Worm (Caenorhabditis elegans) whole organism, L4/young adult: ENCODE measurements around the gene idpp-8.

Experiments used
- W03F9.2 ChIP-seq: fragments of 150-350 bp; optimal IDR thresholded peaks from 2 replicates; lab custom pipeline; 2014; ENCODE audit warnings: missing biosample characterization, missing genetic modification characterization
- dao-5 ChIP-seq: sonication (generic microtip); optimal IDR thresholded peaks from 2 replicates; lab custom pipeline; 2016; ENCODE audit warnings: missing genotype, missing genetic modification characterization, moderate library complexity, missing compliant biosample characterization
- him-1 ChIP-seq: sonication (generic microtip); optimal IDR thresholded peaks from 2 replicates; lab custom pipeline; 2016; ENCODE audit warnings: missing genotype, missing genetic modification reagents, missing genetic modification characterization, missing compliant biosample characterization

The idpp-8 gene

DNA sequence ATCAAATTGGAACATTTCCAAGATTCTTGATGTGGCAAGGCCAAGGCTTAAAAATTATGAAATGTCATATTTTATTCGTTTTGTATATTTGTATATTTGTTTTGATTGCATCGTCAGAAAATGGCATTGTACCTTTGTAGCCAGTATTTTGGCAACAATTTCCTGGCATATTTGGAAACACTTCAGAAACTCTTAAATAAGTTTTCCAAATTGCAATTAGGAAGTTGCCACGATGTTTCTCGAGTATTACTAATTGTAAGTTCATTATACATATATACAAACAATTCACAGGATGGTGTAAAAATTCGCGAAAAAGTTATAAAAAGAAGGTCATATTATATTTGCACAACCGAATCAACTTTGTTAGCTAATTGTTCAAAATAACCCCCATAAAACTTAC lies at the start of gene idpp-8:
TSS of gene idpp-8 (plus strand) at position 301 of the 400 bp plus-strand sequence.
- TF ChIP-seq him-1 = no peak
- TF ChIP-seq dao-5 (tag; lab: Kevin White, UChicago) = no peak

DNA sequence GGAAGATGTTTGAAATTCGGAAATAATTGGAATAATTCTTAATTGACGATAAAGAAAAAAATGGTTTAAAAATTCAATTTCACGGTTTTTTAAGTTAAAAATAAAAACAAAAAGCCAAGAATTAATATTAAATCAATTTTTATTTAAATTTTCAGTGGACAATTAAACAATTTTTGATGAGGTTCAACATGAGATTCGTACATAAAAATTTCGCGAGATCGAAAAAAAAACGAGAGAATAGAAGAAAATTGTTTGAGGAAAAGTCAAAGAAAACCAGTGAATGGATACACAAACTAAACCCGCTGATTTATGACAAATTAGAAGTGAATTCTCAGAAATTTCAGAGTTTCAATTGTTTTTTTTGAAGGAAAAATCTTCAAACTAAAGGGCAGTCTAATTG lies 45.3 kb upstream of the idpp-8 start, which contains the start of gene F54B3.2:
TSS of gene F54B3.2 (minus strand) at position 101 of the 400 bp plus-strand sequence.
- TF ChIP-seq him-1 (no peak), dao-5 (tag; lab: Kevin White, UChicago) (no peak), W03F9.2 (no peak)

- TF ChIP-seq him-1 (no peak), W03F9.2 (no peak), dao-5 (tag; lab: Kevin White, UChicago) (no peak)
Measured at ce11 chrII:10271093-10271492, 44.3 kb upstream of the idpp-8 start, which contains the start of gene F54B3.4. Gene F54B3.4, minus strand, starts transcription at chrII:10271193.

- TF ChIP-seq him-1 = no peak
- no peak for TF ChIP-seq dao-5 (tag; lab: Kevin White, UChicago)
- TF ChIP-seq W03F9.2 = no peak
Measured at ce11 chrII:10279561-10279960, 35.8 kb upstream of the idpp-8 start, which contains the start of gene ZK971.1. Gene ZK971.1, minus strand, starts transcription at chrII:10279661.

- TF ChIP-seq W03F9.2 (no peak), him-1 (no peak), dao-5 (tag; lab: Kevin White, UChicago) (no peak)
Measured at ce11 chrII:10281674-10282073, 33.7 kb upstream of the idpp-8 start.

ce11 chrII:10283145-10283544 lies 32.2 kb upstream of the idpp-8 start:
- TF ChIP-seq him-1 = no peak
- no peak for TF ChIP-seq W03F9.2
- TF ChIP-seq dao-5 (tag; lab: Kevin White, UChicago) = no peak

DNA sequence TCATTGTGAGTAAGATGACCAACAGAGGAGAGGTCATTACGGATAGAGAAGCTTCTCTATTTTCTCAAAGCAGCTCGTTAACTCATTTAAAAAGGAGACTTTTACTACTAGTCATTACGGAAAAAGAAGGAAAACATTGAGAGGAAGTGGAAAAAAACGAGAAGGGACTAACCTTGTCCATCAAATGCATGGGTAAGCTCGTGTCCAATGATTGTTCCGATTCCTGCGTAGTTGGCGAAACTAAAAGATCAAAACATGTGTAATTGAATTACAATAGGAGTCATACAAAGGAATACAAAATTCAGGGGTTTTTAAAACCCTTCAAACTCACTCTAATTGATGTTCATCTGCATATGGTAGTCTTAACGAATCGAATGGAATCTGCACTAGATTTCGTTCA lies 30.4 kb upstream of the idpp-8 start:
- TF ChIP-seq him-1 (no peak), dao-5 (tag; lab: Kevin White, UChicago) (no peak), W03F9.2 (no peak)

DNA sequence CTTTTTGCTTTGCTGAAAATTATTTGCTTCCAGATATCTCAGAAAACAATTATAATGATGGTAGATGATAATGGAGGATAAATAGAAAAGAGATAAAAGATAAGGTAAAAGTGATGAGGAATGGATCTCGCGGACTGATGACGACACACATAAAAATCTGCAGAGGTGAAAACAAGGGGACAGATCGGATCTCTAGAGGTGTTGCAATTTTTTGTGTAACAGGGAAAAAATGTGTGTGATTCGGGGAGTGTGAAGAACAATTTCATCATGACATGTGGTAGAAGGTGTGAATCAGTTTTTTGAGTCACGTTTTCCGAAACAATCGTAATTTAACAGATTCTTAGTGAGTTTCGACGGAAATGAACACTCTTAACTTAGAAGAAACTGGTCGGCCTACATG lies 26.4 kb upstream of the idpp-8 start:
- TF ChIP-seq dao-5 (tag; lab: Kevin White, UChicago) (no peak), him-1 (no peak), W03F9.2 (no peak)

DNA sequence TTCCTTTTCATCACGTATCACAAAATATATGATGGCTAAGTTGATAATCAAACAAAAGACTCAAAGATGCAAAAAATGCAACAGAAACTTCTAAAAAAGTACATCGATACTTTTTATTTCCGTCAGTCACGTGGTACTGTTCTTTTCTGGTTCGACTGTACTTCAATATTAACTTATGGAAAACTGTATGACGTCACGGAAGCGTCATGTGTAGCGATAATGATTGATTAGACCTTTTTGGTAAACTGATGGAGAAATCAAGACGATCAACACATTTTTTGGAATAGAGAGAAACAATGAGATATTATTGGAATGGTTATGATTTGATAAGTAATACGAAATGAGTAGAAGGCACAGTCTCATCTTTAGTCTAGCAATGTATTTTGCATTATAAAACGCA lies 21.1 kb upstream of the idpp-8 start:
- no peak for TF ChIP-seq dao-5 (tag; lab: Kevin White, UChicago)
- no peak for TF ChIP-seq W03F9.2
- TF ChIP-seq him-1 = no peak

DNA sequence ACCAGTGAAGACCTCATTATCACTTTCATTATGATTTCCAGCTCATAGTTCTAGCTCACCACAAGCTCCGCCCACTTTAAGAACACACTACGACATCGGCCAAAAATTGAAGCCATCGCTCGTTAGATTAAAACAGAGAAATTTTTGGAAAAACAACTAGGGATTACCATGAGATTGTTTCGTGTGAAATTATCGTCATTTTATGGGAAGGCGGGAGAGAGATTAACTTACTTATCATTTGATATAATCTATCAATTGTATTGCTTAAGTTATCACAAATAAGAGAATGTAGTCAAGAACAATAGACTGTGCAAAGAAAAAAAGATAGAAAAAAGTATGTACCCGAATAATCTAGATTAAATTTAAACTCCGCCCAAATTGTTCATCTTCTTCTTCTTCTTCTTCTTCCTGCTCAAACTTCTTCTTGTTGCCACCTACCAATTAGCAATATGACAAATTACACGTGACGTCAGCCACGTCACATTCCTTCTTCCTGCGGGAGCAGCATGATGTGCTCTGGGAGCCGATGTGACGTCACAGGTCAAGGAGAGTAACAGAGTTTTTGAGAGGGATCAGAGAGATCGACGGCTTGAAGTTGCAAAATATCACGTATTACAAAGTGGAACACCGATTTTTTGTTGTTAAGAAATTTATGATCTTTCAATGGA lies 15.1 kb upstream of the idpp-8 start, which contains the start of gene nep-26:
TSS of gene nep-26 (minus strand) at position 51 of the 668 bp plus-strand sequence.
- TF ChIP-seq dao-5 (tag; lab: Kevin White, UChicago) (no peak), W03F9.2 (no peak), him-1 (no peak)

- TF ChIP-seq W03F9.2 (peak; percentile 84), dao-5 (tag; lab: Kevin White, UChicago) (no peak), him-1 (peak; percentile 59)
Measured at ce11 chrII:10300954-10301353, 14.4 kb upstream of the idpp-8 start, which contains the start of gene mdt-22. Gene mdt-22, plus strand, starts transcription at chrII:10301216.

ce11 chrII:10302646-10303045 lies 12.7 kb upstream of the idpp-8 start, which contains the start of gene clpp-1:
Gene clpp-1, minus strand, starts transcription at chrII:10302842.
- TF ChIP-seq him-1 (no peak), W03F9.2 (no peak), dao-5 (tag; lab: Kevin White, UChicago) (no peak)

DNA sequence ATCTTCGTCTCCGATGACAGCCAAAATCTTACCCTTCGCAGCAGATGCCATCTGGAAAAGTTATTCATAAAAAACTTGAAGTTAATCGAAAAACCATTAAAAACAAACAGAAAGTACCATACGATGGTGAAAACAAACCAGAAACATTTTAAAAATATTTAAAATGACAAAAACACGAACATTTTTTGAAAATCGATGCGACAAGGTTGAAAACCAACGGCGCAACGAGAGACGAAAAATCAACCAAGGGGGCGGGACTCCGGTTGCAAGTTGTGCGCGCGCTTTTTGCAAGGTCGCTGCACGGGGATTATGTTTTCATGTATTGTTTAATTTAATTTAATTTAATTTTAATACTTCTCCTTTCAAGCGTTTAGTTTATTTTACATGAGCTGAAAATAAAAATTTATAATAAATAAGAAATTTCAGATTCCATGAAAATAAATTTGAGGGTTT lies 11.7 kb upstream of the idpp-8 start, which contains the start of gene vha-9:
TSS of gene vha-9 (minus strand) at position 51 of the 453 bp plus-strand sequence.
- TF ChIP-seq W03F9.2 (peak; percentile 56), him-1 (no peak)

DNA sequence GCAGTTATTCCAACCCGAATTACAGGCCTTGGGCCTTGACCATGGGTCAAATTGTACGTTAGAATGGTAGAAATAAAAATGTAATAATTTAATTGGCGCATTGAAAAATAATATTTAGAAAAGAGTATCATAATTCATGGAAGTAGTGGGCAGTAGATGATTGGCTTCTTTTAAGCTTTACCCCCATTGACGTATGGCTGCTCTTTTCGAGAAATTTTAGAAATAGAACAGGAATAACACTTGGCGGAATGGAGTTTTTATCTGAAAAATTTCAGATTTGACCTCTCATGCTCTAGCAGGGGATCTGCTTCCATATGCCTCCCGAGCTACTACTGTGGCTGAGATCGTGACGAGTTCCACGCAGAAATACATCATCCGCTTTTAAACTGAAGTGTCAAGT lies 6.6 kb upstream of the idpp-8 start, which contains the start of gene gcy-4:
TSS of gene gcy-4 (minus strand) at position 101 of the 400 bp plus-strand sequence.
- TF ChIP-seq dao-5 (tag; lab: Kevin White, UChicago) = no peak
- TF ChIP-seq W03F9.2 = no peak
- no peak for TF ChIP-seq him-1

- no peak for TF ChIP-seq W03F9.2
- TF ChIP-seq dao-5 (tag; lab: Kevin White, UChicago) = no peak
- TF ChIP-seq him-1 = no peak
Measured at ce11 chrII:10309337-10309736, 6.0 kb upstream of the idpp-8 start, which contains the start of gene ZK970.8. Gene ZK970.8, plus strand, starts transcription at chrII:10309637.
